Worm (Caenorhabditis elegans): ENCODE results near the gene C49F8.15.

- no peak for TF ChIP-seq ceh-18 (tag; optimal IDR thresholded peaks at IDR 0.05)
- no peak for TF ChIP-seq ceh-48 (tag; optimal IDR thresholded peaks at IDR 0.05)
- no peak for TF ChIP-seq fkh-10 (GFP tag; optimal IDR thresholded peaks at IDR 0.05)
- TF ChIP-seq pqm-1 (tag; optimal IDR thresholded peaks at IDR 0.05) = no peak
- TF ChIP-seq ets-4 (tag; optimal IDR thresholded peaks at IDR 0.05) = no peak
- no peak for TF ChIP-seq unc-3 (GFP tag; conservative IDR thresholded peaks at IDR 0.05)
- TF ChIP-seq unc-3 (tag; optimal IDR thresholded peaks at IDR 0.05) = no peak
- no peak for TF ChIP-seq hlh-8 (tag; optimal IDR thresholded peaks at IDR 0.05)
- no peak for TF ChIP-seq elt-2 (tag; optimal IDR thresholded peaks at IDR 0.05)
Measured at ce11 chrX:13323697-13324096, 38.7 kb downstream of the C49F8.15 start.
